Worm (Caenorhabditis elegans) whole organism, mixed stage, embryonic: Measurements from ENCODE around the gene ccdc-149.

Experiments
- elt-3 ChIP-seq: fragments of 150-350 bp; optimal IDR thresholded peaks from 2 replicates; lab custom pipeline; 2014; ENCODE audit warnings: missing biosample characterization, missing genetic modification characterization
- mab-5 ChIP-seq: fragments of 150-350 bp; optimal IDR thresholded peaks from 2 replicates; lab custom pipeline; 2014; ENCODE audit warnings: missing biosample characterization, missing genetic modification characterization
- mep-1 ChIP-seq: fragments of 150-350 bp; optimal IDR thresholded peaks from 2 replicates; lab custom pipeline; 2017; ENCODE audit warnings: missing biosample characterization, missing genetic modification reagents, missing genetic modification characterization, inconsistent platforms
- pha-4 ChIP-seq: fragments of 150-350 bp; optimal IDR thresholded peaks from 2 replicates; lab custom pipeline; 2018; ENCODE audit warnings: missing biosample characterization, missing genetic modification reagents, missing genetic modification characterization
- snpc-4 ChIP-seq: fragments of 150-350 bp; optimal IDR thresholded peaks from 2 replicates; lab custom pipeline; 2014; ENCODE audit warnings: missing biosample characterization, missing genetic modification characterization
- unc-62 ChIP-seq: fragments of 150-350 bp; optimal IDR thresholded peaks from 2 replicates; lab custom pipeline; 2014; ENCODE audit warnings: missing biosample characterization, missing genetic modification reagents, missing genetic modification characterization

DNA sequence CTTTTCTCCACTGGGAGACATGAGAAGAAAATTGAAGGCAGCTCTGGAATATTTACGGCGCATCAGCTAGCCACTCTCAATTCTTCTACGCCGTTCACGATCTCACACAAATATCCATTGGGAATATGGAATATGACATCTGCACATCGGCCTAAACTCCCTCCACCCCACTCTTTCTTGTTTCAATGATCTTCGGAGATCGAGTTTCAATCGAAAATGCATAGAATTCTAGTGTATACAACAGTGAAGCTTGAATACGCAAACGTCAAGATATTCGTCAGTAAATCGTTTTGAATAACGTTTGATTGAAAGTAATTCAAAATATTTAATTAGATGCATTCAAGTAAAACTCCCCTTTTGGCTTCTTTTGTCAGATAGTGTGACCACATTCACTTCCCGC, 40.6 kb upstream of the ccdc-149 start:
- TF ChIP-seq unc-62 (no peak), mep-1 (no peak), mab-5 (tag; lab: Kevin White, UChicago) (no peak), pha-4 (tag; lab: Kevin White, UChicago) (no peak), snpc-4 (no peak), elt-3 (no peak)
